Fruit fly (Drosophila melanogaster) S2 (cell line): ENCODE measurements around the gene CG32797.

Experiments
- CG8478 ChIP-seq: fragments of >200 bp; optimal IDR thresholded peaks from 2 replicates; lab custom pipeline; 2018
- CTCF ChIP-seq, 2 experiments: fragments of >200 bp; optimal IDR thresholded peaks; 2 replicates each; lab custom pipeline; 2018

The CG32797 gene

DNA sequence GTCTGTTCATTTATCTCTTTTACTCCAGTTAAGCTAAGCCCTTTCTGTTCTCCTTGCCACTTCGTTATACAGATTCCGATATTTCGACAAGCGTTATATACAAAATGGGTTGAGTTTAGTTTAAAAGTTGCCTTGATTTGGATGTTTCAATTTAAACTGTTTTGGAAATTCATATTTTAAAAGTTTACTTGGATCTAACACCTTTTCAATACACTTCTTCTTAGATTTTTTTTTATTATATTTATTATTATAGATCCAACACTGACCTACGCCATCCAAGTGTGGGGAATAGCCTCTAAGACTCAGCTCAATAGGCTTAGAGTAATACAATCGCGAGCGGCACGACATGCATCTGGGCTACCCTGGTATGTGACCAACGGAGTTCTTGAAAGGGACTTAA, at the start of gene CG32797:
CG32797 (minus strand) TSS at position 101 of the 400 bp plus-strand sequence.
- TF ChIP-seq CG8478 (lab: Kevin White, UChicago) (no peak), CTCF (optimal IDR thresholded peaks at IDR 0.05; lab: Kevin White, UChicago) (no peak)

DNA sequence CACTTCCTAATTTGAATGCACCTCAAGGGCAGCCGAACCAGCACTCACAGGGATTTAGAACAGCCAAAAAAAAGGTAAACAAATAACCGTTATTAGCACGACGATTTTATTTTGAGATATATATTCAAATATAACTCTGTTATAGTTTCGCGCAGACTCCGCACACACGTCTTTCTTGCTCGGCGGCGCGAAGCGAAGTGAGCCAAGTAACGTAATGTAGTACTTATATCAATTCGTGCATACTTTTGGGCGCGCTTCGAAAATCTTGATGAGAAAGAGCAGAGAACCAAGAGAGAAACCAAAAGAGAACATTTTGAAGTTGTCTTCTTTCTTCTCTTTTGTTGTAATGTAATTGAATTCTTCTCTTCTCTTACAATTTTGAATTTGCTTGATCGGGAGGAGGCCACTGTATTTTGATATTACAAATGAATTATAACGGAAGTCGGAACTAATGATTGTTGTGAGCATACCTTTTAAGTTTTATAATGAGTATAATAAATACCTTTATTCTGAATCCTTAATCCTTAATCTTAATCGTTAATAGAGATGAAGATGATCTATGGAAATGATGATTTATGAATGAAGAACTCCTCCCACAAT, 44.3 kb upstream of the CG32797 start, which contains the start of gene boi:
boi (minus strand) TSS at position 201 of the 600 bp plus-strand sequence.
- TF ChIP-seq CG8478 (lab: Kevin White, UChicago) (no peak), CTCF (optimal IDR thresholded peaks at IDR 0.05; lab: Kevin White, UChicago) (no peak)

DNA sequence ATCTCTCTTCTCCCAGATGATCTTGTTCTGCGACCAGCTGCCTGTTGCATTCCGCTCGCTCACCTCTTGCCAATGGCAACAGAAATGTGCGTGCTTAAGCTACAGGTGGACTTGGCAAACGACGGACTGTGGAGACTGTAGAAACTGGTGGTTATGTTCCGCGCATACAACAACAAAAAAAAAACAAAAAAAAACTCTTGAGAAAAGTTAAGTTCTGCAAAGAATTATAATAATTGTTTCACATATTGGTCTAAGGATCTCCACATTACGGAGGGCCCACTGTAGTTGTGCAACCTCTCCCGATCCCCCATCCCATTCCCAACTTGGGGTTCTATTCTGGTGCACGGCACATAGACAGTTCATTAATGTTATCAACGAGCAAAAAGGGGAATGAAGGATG, 42.9 kb upstream of the CG32797 start:
- TF ChIP-seq CTCF (optimal IDR thresholded peaks at IDR 0.05; lab: Kevin White, UChicago) = no peak
- no peak for TF ChIP-seq CG8478 (lab: Kevin White, UChicago)

DNA sequence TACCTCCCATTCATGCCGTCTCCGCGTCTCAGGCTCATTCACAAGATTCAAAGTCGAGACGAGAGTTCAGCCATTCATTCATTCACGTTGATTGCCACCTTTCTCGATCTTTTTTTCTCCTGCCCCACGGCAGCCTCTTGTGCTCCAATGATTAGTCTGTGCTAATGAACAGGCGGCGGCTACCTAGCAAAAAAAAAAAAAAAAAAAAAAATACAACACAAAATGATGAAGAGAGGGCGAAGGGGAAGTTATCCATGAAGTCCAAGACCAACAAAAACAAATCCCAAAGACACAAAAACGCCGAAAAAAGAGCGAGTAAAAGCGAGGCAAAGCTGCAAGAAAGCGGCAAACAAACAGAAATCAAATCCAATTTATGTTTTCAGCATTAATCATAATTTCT, 41.3 kb upstream of the CG32797 start:
- TF ChIP-seq CTCF (optimal IDR thresholded peaks at IDR 0.05; lab: Kevin White, UChicago) = no peak
- no peak for TF ChIP-seq CG8478 (lab: Kevin White, UChicago)

- no peak for TF ChIP-seq CG8478 (lab: Kevin White, UChicago)
- no peak for TF ChIP-seq CTCF (optimal IDR thresholded peaks at IDR 0.05; lab: Kevin White, UChicago)
Observed at dm6 chrX:2465687-2466086, 40.0 kb upstream of the CG32797 start.

DNA sequence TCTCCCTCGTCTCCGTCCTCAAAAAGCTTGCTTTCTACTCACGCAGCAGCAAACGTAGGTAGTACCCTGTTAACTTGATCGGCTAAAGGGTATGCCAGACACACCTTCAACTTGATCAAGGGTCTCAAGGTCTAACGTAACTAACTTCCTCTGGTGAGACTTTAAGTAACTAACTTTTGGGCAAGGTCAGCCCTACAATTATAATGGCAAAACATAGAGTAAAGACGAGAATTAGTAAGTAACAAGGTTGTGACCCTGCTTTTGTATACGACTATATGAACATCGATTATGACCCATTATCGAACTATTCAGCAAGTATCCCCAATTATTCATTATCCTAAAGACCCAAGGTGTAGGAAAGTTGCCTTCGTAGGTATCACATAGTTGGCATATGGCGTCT, 38.5 kb upstream of the CG32797 start:
- TF ChIP-seq CTCF (optimal IDR thresholded peaks at IDR 0.05; lab: Kevin White, UChicago) (no peak), CG8478 (lab: Kevin White, UChicago) (no peak)

DNA sequence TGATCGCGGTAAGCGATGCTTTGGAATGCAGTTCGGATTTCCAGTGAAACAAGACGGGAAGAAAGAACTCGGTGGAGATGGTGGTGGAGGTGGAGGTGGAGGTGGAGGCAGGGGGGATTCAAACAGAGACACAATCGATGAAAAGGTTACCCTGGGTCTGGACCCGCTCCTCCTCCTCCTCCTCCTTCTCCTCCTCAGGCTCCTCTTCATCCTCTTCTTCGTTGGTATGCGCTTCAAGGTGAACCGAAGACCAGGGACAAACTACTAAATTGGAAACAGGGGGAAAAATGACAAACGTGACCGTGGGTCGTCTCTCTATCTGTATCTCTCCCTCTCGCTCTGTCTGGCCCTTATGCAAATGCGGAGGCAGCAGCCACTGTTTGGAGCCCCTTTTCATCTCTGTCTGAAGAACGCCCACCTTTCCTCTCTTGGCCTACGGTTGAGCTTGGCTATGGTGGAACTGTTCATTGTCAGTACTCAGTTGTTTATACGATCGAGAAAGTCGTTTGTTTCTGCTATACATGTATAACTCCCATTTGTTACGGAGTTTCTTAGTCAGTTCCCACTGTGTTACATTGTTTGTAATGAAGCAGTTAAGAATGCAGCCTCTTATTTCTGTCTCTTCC, 37.4 kb upstream of the CG32797 start:
- TF ChIP-seq CTCF (optimal IDR thresholded peaks at IDR 0.05; lab: Kevin White, UChicago) = no peak
- no peak for TF ChIP-seq CG8478 (lab: Kevin White, UChicago)

DNA sequence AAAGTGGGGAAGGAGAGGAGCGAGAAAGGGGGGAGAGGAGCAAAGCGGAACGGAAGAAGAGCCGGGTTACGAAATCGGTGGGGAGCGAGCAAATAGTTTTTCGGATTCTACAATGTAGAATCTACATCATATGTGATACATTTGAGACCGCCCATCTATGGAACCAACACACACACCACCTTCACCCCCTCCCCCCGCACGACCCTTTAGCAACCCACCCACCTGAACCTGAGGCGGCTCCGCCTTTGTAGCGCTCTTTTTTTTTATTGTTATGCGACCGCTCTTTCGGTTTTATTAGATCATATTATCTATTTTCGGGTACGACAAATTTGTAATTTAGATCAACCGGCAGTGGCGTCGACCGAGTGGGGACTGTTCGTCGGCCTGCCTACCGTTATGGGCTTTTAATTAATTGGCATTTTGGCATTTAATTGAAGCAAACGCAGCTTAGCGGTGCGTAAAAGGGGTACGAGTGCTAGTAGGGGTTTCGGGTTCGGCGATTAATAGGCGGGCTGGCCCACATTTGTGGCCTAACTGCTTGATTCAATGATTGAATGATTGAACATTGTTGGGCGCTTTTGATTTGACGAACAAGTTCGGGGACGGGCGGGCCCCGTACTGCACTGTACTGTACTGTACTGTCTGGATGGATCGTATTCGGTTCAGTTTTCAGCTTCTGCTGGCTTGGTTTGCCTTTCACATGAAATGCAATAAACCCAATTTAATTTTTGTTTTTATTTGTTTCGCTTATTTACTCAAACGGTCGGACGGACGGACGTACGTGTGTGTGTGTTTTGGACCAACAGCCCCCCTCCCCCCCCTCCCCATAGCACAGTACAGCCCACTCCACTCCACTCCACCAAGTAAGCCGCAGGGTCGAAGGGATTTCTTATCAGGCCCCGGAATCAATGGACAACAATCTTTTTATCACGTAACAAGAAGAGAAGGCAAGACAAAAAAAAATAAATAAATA, 36.1 kb upstream of the CG32797 start:
- no peak for TF ChIP-seq CG8478 (lab: Kevin White, UChicago)
- no peak for TF ChIP-seq CTCF (optimal IDR thresholded peaks at IDR 0.05; lab: Kevin White, UChicago)

DNA sequence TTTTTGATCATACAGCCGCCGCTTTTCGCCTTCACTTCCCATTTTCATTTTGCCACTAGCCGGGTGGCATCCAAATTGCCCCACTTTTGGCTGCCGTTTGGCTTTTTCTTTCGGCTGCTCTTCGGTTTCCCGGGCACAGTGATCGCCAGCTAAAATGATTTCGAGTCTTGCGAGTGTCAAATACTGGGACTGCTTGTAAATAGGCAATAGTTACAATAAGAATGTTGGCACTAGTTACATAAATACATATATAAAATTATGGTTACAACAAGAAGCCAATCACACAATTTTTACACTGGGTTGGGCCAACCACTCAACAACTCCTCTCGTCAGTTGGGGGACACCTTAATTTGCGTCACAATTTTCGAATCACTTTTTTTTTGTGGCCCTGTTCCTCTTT, 34.2 kb upstream of the CG32797 start:
- TF ChIP-seq CG8478 (lab: Kevin White, UChicago) (no peak), CTCF (optimal IDR thresholded peaks at IDR 0.05; lab: Kevin White, UChicago) (no peak)

DNA sequence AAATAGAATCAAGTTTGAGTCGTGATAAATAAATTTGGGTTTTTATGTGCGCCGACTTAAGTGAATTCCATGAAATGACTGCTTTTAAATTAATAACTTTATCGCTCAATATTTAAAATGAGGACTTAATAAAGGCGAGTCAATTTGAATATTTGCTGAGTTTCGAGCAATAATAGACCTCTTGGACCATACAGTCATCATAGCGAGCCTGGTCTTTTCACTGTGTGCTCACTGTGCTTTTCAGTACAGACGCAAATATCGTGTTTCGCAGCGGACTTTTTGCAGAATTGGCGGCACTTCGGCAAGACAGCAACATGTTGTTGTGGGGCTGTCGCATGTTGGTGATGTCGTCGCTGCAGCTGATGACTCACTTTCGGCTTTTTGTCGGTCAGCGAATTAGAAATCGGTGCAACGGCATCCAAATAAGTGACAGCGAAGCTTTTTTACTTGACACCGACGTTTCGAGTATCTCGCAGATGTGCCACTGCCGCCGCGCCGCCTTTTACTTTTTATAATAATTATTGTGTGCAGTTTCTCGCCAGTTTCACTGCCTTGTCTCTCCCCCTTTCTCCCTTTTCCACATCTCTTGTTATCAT, 32.3 kb upstream of the CG32797 start:
- TF ChIP-seq CTCF (optimal IDR thresholded peaks at IDR 0.05; lab: Kevin White, UChicago) = no peak
- no peak for TF ChIP-seq CG8478 (lab: Kevin White, UChicago)

DNA sequence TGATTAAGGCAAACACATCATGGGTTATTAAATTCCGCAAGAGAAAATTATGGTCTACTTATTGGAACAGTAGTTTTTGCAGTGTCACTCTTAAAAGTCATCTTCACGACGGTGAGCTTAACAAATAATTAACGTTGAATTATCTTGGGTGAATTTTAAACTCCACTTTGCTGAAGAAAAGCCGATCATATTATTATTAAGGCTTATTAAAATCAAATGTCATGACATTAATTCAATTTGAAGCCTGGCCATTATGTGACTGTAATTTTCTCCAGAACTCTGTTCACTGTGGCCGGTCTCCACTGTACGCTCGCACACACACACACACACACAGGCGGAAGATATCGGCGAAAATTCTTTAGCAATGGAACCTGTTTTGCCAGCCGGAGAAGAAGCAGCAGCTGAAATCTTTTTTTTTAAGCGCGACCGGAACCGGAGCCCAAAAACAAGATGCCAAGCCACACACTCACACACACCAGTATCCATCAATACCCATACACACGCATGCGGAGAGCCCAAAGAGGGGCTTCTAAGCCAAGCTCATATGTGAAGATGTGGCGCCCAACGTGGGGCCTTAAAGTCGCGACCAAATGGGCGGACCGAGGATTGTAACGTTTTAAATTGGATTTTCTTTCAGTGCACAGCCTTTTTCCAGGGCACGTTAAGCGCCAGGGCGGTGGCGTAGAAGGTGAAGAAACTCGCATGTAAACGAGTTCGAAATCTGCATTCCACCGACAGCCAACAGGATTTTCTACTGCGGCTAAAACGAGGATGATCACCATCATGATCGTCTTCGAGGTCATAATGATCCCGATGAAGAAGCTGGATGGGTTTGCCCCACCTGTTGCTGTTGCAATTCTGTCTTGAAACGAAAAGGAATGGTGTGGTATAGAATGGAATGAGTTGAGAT, 29.9 kb upstream of the CG32797 start:
- TF ChIP-seq CTCF (optimal IDR thresholded peaks at IDR 0.05; lab: Kevin White, UChicago) (no peak), CG8478 (lab: Kevin White, UChicago) (no peak)

- no peak for TF ChIP-seq CTCF (optimal IDR thresholded peaks at IDR 0.05; lab: Kevin White, UChicago)
- TF ChIP-seq CG8478 (lab: Kevin White, UChicago) = no peak
Observed at dm6 chrX:2453772-2454171, 28.1 kb upstream of the CG32797 start.

dm6 chrX:2452734-2453133, 27.1 kb upstream of the CG32797 start:
- TF ChIP-seq CTCF (optimal IDR thresholded peaks at IDR 0.05; lab: Kevin White, UChicago) (no peak), CG8478 (lab: Kevin White, UChicago) (no peak)
